Worm (Caenorhabditis elegans): ENCODE measurements around the gene srsx-34.

Gene srsx-34

ce11 chrV:9067678-9068077 lies 31.9 kb downstream of the srsx-34 start, which contains the start of gene fip-2:
fip-2 (plus strand) TSS chrV:9067978.
- TF ChIP-seq unc-62 (GFP tag; optimal IDR thresholded peaks at IDR 0.05) = no peak

DNA sequence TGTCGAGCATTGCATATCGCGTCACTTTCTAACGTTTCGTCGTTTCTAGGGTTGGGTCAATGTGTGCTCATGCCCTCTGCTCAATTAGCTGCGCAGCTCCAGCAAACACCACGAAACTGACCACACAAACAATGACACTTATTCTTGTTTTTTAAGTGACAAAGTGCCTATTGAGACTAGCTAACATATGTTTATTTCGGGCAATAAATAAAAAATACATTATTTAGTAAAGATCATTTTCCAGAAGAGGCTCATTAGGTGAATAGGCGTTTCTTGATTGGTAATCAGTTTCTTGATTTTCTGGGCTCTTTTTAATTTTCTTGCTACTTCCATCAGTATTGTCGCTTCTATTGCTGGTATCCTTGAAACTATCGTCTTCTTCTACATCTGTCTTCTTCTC lies 33.9 kb downstream of the srsx-34 start, which contains the start of gene T27E4.5:
Gene T27E4.5, minus strand, starts transcription at position 101 of the 400 bp plus-strand sequence.
- no peak for TF ChIP-seq unc-62 (GFP tag; optimal IDR thresholded peaks at IDR 0.05)

DNA sequence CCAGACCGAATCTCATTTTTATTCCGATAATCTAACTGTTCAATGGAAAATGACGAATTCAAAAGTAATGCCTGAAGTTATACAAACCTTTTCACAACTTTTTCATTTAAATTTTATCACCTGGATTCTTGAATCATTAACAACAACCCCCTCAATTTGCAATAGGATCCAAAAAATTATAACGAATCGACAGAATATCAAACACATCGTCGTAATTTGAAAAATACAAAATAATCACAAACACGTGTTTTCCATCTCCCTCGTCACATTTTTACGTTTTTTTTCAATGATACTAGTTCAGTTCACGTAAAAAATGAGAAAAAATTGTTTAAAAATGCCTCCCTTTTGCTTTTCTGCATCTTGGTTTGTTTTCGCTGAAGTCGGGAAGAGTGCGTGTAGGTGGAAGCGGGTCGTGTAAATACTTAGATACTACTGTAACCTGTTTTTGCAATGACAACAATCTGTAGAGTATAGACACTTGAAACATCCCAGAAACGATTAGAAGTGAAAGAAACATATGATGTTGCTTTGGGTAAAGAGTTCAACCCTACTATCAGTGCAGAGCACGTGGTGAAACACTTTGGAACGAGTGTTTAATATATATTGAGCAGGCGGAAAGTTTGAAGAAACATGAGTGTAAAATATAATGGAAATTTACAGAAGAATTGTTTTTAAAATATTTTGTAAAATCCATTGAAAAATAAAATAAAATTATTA lies 37.7 kb downstream of the srsx-34 start, which contains the start of gene oac-50:
Gene oac-50, minus strand, starts transcription at position 219 of the 717 bp plus-strand sequence.
- TF ChIP-seq unc-62 (GFP tag; optimal IDR thresholded peaks at IDR 0.05) = no peak

DNA sequence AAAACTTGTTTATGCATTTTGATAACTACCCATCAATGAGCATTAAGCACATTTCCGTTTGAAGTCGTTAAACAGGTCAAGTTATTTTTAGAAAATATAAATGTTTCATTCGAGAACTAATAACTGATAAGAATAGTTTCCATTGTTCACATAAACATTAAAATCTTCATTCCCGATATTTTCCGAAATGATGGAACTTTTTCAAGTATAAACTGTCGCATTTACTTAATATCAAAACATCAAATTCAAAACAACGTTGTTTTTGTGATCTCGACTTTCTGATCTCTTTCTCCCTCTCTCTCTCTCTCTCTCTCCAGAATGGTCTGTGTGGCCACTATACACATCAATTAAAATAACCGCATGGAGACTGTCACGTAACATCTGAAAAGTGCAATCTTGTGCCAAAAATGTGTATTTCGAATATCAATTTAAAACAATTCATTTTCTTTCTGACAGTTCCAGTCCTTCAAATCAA lies 38.6 kb downstream of the srsx-34 start:
- no peak for TF ChIP-seq unc-62 (GFP tag; optimal IDR thresholded peaks at IDR 0.05)

ce11 chrV:9075827-9076226 lies 40.0 kb downstream of the srsx-34 start:
- TF ChIP-seq unc-62 (GFP tag; optimal IDR thresholded peaks at IDR 0.05) = no peak

- no peak for TF ChIP-seq unc-62 (GFP tag; optimal IDR thresholded peaks at IDR 0.05)
These were observed 40.5 kb downstream of the srsx-34 start, which contains the start of gene T27E4.7 for ce11 chrV:9076273-9076672. T27E4.7 (minus strand) TSS chrV:9076322.

- TF ChIP-seq unc-62 (GFP tag; optimal IDR thresholded peaks at IDR 0.05) = no peak
These were observed 42.3 kb downstream of the srsx-34 start for ce11 chrV:9078067-9078581.

DNA sequence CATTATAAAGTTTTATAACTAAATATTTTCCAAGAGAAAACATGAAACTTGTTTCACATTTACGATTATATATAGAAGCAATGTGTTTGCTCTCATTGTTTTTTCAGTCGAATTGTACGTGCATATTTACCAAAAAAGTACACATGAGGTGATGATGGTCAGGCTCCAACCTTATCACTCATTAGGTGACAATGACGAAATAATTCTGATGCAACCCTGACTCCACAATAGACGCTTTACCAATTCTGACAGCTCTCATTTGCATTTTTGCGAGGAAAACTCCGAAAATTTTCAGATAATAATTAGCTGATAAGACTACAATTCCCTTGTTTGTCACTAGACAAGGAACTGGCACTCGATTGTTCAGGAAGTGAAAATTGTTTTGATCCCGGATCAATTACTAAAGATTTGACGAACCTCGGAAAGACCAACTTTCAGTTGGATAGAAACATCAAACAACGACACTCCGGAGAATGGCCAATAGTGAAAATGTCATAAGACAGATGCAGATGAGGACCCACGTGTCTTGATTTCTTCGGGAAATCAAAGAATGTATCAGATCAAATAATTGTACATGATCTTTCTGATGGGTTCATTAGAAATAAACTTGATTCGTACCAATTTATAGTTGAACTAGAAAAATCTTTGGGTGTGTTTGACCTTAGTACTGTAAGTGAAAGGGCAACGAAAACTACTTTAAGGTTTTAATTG lies 43.2 kb downstream of the srsx-34 start:
- no peak for TF ChIP-seq unc-62 (GFP tag; optimal IDR thresholded peaks at IDR 0.05)

- no peak for TF ChIP-seq unc-62 (GFP tag; optimal IDR thresholded peaks at IDR 0.05)
These were observed 44.2 kb downstream of the srsx-34 start for ce11 chrV:9079965-9080432.

ce11 chrV:9081410-9081809 lies 45.6 kb downstream of the srsx-34 start:
- TF ChIP-seq unc-62 (GFP tag; optimal IDR thresholded peaks at IDR 0.05) = no peak

DNA sequence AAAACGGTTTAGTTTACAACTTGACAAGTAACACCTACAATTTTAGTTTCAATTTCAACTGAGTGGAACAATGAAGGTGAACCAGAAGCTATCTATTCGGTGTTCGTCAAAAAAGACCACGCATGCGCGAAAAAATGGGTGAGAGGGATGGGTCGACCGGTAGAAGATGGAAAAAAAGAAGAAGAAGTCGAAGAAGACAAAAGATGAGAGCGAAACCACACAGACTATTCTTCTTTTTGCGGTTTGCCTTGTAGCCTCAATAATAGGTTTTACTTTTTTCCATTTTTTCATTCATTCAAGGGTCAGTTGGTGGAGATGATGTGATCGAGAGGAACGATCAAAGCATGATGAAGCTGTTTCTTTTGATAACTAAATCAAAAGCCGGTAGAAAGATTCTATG lies 46.6 kb downstream of the srsx-34 start:
- TF ChIP-seq unc-62 (GFP tag; optimal IDR thresholded peaks at IDR 0.05) = no peak

DNA sequence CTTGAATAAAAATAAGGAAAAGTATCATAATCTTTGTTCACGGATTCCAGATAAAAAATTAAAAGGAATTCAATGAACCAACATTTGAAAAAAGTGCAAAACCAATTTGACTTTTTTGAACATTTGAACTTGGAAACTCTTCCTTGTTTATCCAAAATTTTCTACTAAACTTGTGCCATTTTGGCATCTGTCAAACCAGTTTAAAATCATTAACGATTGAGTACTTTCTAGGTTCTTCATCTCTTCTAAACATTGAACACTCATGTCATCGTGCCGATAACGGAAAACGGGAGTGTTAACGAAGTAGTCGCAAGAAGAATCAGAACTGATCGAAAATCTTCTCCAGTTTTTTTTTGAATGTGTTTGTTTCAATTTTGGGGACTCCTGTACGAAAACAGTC lies 48.5 kb downstream of the srsx-34 start:
- no peak for TF ChIP-seq unc-62 (GFP tag; optimal IDR thresholded peaks at IDR 0.05)

DNA sequence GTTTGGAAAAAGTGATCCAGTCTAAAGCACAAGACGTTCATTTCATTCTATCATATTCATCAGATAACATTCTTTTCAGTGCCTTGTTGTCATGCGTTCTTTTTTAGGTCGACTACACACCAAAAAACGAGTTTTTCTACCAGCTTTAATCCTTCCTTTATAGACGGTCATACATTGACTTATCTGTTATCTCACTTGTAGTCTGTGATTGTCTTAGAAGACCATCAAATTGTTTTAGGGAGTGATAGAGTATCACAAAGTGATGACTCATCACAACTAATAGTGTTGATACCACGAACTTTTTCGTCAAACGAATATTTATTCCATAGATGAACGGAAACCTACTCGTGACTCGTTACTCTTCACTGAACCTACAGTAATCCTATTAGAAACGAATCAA lies 50.1 kb downstream of the srsx-34 start:
- TF ChIP-seq unc-62 (GFP tag; optimal IDR thresholded peaks at IDR 0.05) = no peak

DNA sequence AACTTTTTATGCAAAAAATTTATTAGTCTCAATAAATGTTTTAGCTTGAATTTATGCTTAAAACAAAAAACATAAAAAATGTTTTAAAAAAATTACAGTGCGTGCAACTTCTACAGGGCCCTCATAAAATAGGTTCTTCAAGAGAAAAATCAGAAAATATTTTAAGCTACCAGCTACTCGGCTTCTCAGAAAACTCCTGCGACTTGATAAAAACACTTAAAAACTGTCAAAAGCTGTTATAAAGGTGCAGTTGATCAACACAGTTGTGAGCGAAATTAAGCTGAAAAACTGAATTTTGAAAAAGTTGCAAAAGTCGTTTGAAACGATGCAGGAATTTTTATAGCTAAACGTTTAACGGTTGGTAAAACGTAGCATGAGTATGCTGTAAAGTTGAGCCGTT lies 53.0 kb downstream of the srsx-34 start:
- no peak for TF ChIP-seq unc-62 (GFP tag; optimal IDR thresholded peaks at IDR 0.05)

Measured in whole organism, dauer.